Worm (Caenorhabditis elegans) whole organism, young adult: ENCODE results near the gene F46F5.14.

ENCODE experiments used
- ama-1 ChIP-seq, 3 experiments: fragments of 150-350 bp in 1 of 3; sonication (generic microtip) in 2 of 3; optimal IDR thresholded peaks; 2 replicates each; lab custom pipeline; 2014 to 2018; ENCODE audit warnings: missing biosample characterization in 2 of 3, missing genetic modification characterization in 2 of 3, missing genetic modification reagents in 2 of 3
- him-1 ChIP-seq: sonication (generic microtip); optimal IDR thresholded peaks from 2 replicates; lab custom pipeline; 2016; ENCODE audit warnings: missing genotype, missing genetic modification reagents, missing genetic modification characterization, missing compliant biosample characterization
- ztf-25 ChIP-seq: fragments of 200-800 bp; sonication (Bioruptor generic); IDR thresholded peaks from 2 replicates; pipeline ENCODE4 v1.3.6; 2022; ENCODE audit warnings: missing genetic modification reagents, missing genetic modification characterization, missing compliant biosample characterization

DNA sequence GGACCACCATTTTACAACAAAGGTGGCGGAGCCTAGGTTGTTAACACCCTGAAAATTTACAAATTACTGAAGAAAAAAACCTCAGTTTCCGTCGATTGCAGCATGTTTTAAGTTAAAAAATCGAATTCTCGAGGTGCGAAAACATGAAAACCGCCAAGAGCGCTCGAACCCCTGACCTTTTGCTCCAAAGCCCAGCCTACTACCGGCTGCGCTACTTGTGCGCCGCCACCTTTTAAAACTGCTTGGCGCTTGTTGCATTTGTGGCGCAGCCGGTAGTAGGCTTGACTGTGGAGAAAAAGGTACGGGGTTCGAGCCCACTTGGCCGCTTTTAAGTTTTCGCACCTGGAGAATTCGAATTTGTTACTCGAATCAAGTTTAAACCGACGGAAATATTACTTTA is 49.6 kb upstream of the F46F5.14 start, which contains the start of gene snt-6:
- TF ChIP-seq ztf-25 (no peak), ama-1 (optimal IDR thresholded peaks at IDR 0.05; lab: Kevin White, UChicago) (no peak), ama-1 (GFP tag; optimal IDR thresholded peaks at IDR 0.05; lab: Kevin White, UChicago) (no peak), him-1 (tag; lab: Kevin White, UChicago) (no peak)
